Worm (Caenorhabditis elegans) whole organism, L2 larva: ENCODE results near the gene F52E1.9.

Source experiments
- F13H6.1 ChIP-seq: sonication (generic microtip); optimal IDR thresholded peaks from 2 replicates; lab custom pipeline; 2016; ENCODE audit warnings: missing genetic modification characterization, missing compliant biosample characterization
- Y55F3AM.14 ChIP-seq: fragments of 200-800 bp; sonication (Bioruptor generic); optimal IDR thresholded peaks from 2 replicates; lab custom pipeline; 2018; ENCODE audit warnings: mild to moderate bottlenecking, missing genetic modification characterization, missing compliant biosample characterization
- ZK546.5 ChIP-seq: sonication (generic microtip); optimal IDR thresholded peaks from 2 replicates; lab custom pipeline; 2017; ENCODE audit warnings: missing biosample characterization, missing genetic modification characterization
- aly-2 ChIP-seq: fragments of 150-350 bp; optimal IDR thresholded peaks from 2 replicates; lab custom pipeline; 2014; ENCODE audit warnings: missing biosample characterization, missing genetic modification characterization
- ama-1 ChIP-seq: fragments of 150-350 bp; optimal IDR thresholded peaks from 2 replicates; lab custom pipeline; 2018; ENCODE audit warnings: inconsistent platforms
- ceh-82 ChIP-seq: fragments of 150-350 bp; optimal IDR thresholded peaks from 2 replicates; lab custom pipeline; 2014; ENCODE audit warnings: missing biosample characterization, missing genetic modification characterization
- crh-2 ChIP-seq: sonication (generic microtip); optimal IDR thresholded peaks from 2 replicates; lab custom pipeline; 2017; ENCODE audit warnings: missing biosample characterization, missing genetic modification characterization
- dmd-4 ChIP-seq: sonication (generic microtip); optimal IDR thresholded peaks from 2 replicates; lab custom pipeline; 2017; ENCODE audit warnings: missing biosample characterization, missing genetic modification characterization
- egl-27 ChIP-seq: sonication (generic microtip); optimal IDR thresholded peaks from 3 replicates; lab custom pipeline; 2017; ENCODE audit warnings: missing biosample characterization, missing genetic modification reagents, missing genetic modification characterization
- elt-1 ChIP-seq: fragments of 150-350 bp; optimal IDR thresholded peaks from 2 replicates; lab custom pipeline; 2014; ENCODE audit warnings: missing biosample characterization, missing genetic modification characterization
- elt-3 ChIP-seq: sonication (generic microtip); optimal IDR thresholded peaks from 2 replicates; lab custom pipeline; 2017; ENCODE audit warnings: missing biosample characterization, missing genetic modification characterization
- fos-1 ChIP-seq: fragments of 150-350 bp; optimal IDR thresholded peaks from 2 replicates; lab custom pipeline; 2014; ENCODE audit warnings: missing biosample characterization, missing genetic modification characterization
- lin-11 ChIP-seq: fragments of 150-350 bp; sonication (generic microtip); optimal IDR thresholded peaks from 2 replicates; lab custom pipeline; 2014; ENCODE audit warnings: missing biosample characterization, missing genetic modification characterization, inconsistent platforms, mixed read lengths
- lin-13 ChIP-seq: fragments of 150-350 bp; optimal IDR thresholded peaks from 2 replicates; lab custom pipeline; 2014; ENCODE audit warnings: missing biosample characterization, missing genetic modification reagents, missing genetic modification characterization
- mab-5 ChIP-seq: fragments of 150-350 bp; optimal IDR thresholded peaks from 2 replicates; lab custom pipeline; 2014; ENCODE audit warnings: missing biosample characterization, missing genetic modification characterization
- nhr-10 ChIP-seq: sonication (generic microtip); optimal IDR thresholded peaks from 2 replicates; lab custom pipeline; 2017; ENCODE audit warnings: missing biosample characterization, missing genetic modification characterization
- nhr-12 ChIP-seq: fragments of 150-350 bp; optimal IDR thresholded peaks from 2 replicates; lab custom pipeline; 2014; ENCODE audit warnings: missing biosample characterization, missing genetic modification characterization
- nhr-129 ChIP-seq: fragments of 150-350 bp; optimal IDR thresholded peaks from 2 replicates; lab custom pipeline; 2014; ENCODE audit warnings: missing biosample characterization, missing genetic modification characterization
- nhr-21 ChIP-seq: fragments of 150-350 bp; optimal IDR thresholded peaks from 2 replicates; lab custom pipeline; 2014; ENCODE audit warnings: missing biosample characterization, missing genetic modification characterization
- nhr-23 ChIP-seq: fragments of 150-350 bp; optimal IDR thresholded peaks from 2 replicates; lab custom pipeline; 2014; ENCODE audit warnings: missing biosample characterization, missing genetic modification reagents, missing genetic modification characterization
- nhr-25 ChIP-seq: fragments of 150-350 bp; sonication (generic microtip); optimal IDR thresholded peaks from 3 replicates; lab custom pipeline; 2014; ENCODE audit warnings: missing biosample characterization, missing genetic modification characterization
- peb-1 ChIP-seq: fragments of 150-350 bp; optimal IDR thresholded peaks from 2 replicates; lab custom pipeline; 2014; ENCODE audit warnings: missing biosample characterization, missing genetic modification characterization
- skn-1 ChIP-seq: sonication (generic microtip); optimal IDR thresholded peaks from 2 replicates; lab custom pipeline; 2017; ENCODE audit warnings: missing biosample characterization, missing genetic modification characterization
- sma-3 ChIP-seq: sonication (generic microtip); optimal IDR thresholded peaks from 2 replicates; lab custom pipeline; 2016; ENCODE audit warnings: missing genetic modification reagents, missing genetic modification characterization, missing compliant biosample characterization
- sma-9 ChIP-seq, 2 experiments: fragments of 150-350 bp in 1 of 2; sonication (generic microtip) in 1 of 2; optimal IDR thresholded peaks; 2 replicates each; lab custom pipeline; 2014 to 2016; ENCODE audit warnings: missing genetic modification characterization in 2 of 2, mild to moderate bottlenecking in 1 of 2, missing biosample characterization in 1 of 2, missing compliant biosample characterization in 1 of 2, missing genetic modification reagents in 1 of 2, moderate library complexity in 1 of 2
- snpc-4 ChIP-seq: fragments of 150-350 bp; optimal IDR thresholded peaks from 2 replicates; lab custom pipeline; 2014; ENCODE audit warnings: missing biosample characterization, missing genetic modification characterization

F52E1.9 gene

DNA sequence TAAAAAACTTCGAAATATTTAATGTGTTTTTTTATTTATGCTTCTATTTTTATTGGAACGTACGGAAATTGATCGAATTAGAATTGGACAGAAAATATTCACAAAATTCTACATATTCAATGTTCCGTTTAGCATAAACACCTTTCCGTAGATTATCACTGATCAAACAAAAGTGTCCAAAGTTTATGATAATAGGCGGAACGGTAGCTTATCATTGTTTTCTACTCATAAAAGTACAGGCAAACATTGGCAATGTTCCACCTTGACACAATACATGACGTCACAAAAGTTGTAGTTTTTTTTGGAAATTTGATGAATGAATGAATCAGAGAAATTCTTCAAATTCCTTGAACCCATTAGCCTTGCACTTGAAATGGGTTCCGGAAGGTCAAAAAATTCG, 1.4 kb upstream of the F52E1.9 start:
- TF ChIP-seq fos-1 (peak; percentile 10), nhr-129 (tag; lab: Kevin White, UChicago) (no peak), snpc-4 (tag; lab: Kevin White, UChicago) (no peak)

DNA sequence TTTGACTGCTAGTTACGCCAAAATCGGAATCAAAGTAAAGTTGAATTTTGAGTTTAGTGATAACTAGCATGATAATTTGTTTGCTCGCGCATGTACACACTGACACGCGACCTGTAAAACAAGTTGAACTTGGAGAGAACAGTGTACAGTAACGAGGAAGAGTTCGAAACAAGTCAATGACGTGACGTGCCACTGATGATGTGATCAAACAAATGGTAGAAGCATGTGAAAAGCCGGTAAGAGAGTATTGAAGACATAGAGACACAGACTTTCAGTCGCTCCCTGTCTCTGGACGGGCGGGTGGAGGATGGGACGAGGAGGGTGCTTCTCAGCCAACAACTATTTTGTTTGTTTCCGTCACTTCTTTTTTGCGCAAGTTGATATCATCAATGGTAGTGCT, 683 bp upstream of the F52E1.9 start:
- TF ChIP-seq lin-13 (GFP tag; lab: Kevin White, UChicago) (no peak), ama-1 (lab: Kevin White, UChicago) (no peak), aly-2 (tag; lab: Kevin White, UChicago) (no peak), elt-1 (tag; lab: Kevin White, UChicago) (no peak), peb-1 (no peak), lin-11 (tag; lab: Kevin White, UChicago) (no peak), nhr-21 (tag; lab: Kevin White, UChicago) (peak; percentile 2), F13H6.1 (tag; lab: Kevin White, UChicago) (peak; percentile 60)

DNA sequence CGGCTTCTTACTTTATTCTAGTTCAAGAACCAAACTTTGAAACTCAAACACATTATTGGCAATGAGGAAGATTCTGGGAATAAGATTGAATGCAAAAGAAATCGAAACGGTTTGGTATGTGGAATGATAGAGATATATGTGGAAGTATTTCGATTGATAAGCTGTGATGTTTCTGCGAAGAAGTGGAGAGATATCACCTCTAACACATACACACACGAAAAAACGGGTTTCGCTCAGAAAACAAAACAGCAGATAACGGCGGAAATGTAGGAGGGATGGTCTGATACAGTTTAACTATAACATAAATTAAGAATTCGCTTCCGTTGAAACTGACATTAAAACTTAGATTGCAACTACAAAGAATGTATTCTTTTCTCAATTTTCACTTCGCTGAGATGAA, 1.2 kb downstream of the F52E1.9 start:
- TF ChIP-seq nhr-12 (no peak), nhr-21 (tag; lab: Kevin White, UChicago) (peak; percentile 20), sma-3 (GFP tag; lab: Kevin White, UChicago) (no peak), nhr-10 (tag; lab: Kevin White, UChicago) (no peak)

DNA sequence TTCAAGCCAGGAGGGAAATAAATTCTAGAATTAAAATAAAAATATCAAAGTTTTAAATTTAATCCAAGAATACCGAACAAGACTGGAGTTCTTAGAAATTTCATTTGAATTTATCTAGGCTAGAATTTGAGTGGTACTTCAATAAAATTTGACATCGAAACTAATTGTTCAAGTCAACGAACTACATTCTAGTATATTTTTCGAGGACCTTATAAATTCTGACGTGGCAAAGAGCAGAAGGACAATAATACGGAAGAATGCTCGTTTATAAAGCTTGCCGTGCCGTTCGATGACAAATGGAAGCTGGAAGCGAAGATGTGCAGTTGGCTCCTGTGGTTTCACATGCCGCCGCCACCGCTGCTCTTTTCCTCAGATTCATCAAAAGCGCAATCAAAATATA, 1.7 kb downstream of the F52E1.9 start:
- TF ChIP-seq elt-3 (tag; lab: Kevin White, UChicago) (no peak), nhr-12 (no peak)

DNA sequence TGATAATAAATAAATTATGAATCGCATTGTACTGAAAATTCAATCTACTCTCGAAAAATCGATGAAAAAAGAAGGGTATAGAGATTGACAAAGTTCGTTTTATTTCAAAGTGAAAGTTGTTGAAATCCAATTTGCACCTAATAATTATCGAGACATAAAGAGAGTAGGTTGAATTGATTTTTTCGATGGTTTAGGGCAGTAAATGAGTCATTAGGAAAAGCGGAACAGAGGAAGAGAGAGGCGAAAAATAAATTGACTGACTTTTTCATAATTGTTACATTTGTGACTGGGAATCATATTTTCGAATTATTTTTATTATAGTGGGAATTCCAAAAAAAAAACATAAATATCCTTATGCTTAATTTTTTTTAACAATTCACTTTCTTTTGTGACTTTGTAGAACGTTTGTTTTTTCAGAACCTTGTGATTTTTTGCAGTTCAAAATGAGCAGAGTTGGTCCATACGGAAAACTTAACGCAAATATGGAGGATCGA, 8.1 kb downstream of the F52E1.9 start, which contains the start of the genes pho-6 and F52E1.3:
Gene pho-6, minus strand, starts transcription at position 101 of the 494 bp plus-strand sequence.
Gene F52E1.3, plus strand, starts transcription at position 444 of the 494 bp plus-strand sequence.
- no peak for TF ChIP-seq nhr-23 (tag; lab: Kevin White, UChicago)

DNA sequence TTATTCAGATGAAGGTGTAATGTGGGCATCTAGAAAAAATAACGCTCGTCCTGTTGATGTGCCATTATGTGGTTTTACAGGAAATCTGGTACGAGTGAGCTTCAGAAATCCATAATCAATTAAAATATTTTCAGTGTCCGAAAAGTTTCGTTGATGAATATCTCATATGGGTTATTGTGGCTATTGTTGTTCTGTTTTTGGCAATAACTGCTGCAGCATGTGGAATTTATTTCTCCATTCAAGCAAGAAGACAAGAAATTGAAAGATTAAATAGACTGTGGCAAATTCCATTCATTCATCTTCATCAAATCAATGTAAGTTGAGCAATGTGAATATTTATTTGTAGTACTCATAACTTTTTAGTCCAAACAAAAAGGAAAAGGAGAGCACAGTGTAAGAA, 13.2 kb downstream of the F52E1.9 start:
- TF ChIP-seq F13H6.1 (tag; lab: Kevin White, UChicago), result no peak

DNA sequence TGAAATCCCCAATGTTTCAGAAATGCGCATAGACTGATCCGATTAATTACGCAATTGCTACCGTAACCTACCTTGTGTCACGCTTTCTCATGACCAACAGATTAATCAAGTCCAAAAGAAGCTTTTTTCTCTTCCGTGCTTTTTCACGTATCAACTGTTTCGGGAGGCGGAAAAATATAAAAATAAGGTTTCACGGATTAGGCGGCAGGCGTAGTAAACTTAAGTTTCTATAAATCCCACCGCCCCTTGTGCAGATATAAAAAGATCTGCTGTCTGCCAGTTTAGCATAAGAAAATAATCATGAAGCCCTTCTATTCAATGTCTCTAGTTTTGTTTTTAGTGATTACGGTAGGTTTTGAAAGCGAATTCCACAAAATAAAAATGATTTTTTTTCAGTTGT, 15.4 kb downstream of the F52E1.9 start, which contains the start of gene gcy-7:
Gene gcy-7, plus strand, starts transcription at position 301 of the 400 bp plus-strand sequence.
- TF ChIP-seq F13H6.1 (tag; lab: Kevin White, UChicago), result no peak
- TF ChIP-seq ZK546.5 (tag; lab: Kevin White, UChicago), result no peak
- TF ChIP-seq Y55F3AM.14 (GFP tag; lab: Kevin White, UChicago), result no peak
- TF ChIP-seq nhr-25 (tag; lab: Kevin White, UChicago), result no peak
- TF ChIP-seq lin-11 (tag; lab: Kevin White, UChicago), result no peak
- TF ChIP-seq nhr-12, result no peak
- no peak for TF ChIP-seq mab-5 (tag; lab: Kevin White, UChicago)
- no peak for TF ChIP-seq ceh-82 (tag; lab: Kevin White, UChicago)
- no peak for TF ChIP-seq crh-2 (tag; lab: Kevin White, UChicago)
- TF ChIP-seq nhr-10 (tag; lab: Kevin White, UChicago), result no peak
- TF ChIP-seq skn-1, result no peak
- no peak for TF ChIP-seq egl-27 (tag; lab: Kevin White, UChicago)
- TF ChIP-seq nhr-23 (tag; lab: Kevin White, UChicago), result no peak
- TF ChIP-seq elt-1 (tag; lab: Kevin White, UChicago), result no peak
- no peak for TF ChIP-seq ama-1 (lab: Kevin White, UChicago)
- no peak for TF ChIP-seq fos-1
- TF ChIP-seq dmd-4 (tag; lab: Kevin White, UChicago), result no peak
- TF ChIP-seq aly-2 (tag; lab: Kevin White, UChicago), result no peak
- TF ChIP-seq, all 48 proteins: peak for 0

DNA sequence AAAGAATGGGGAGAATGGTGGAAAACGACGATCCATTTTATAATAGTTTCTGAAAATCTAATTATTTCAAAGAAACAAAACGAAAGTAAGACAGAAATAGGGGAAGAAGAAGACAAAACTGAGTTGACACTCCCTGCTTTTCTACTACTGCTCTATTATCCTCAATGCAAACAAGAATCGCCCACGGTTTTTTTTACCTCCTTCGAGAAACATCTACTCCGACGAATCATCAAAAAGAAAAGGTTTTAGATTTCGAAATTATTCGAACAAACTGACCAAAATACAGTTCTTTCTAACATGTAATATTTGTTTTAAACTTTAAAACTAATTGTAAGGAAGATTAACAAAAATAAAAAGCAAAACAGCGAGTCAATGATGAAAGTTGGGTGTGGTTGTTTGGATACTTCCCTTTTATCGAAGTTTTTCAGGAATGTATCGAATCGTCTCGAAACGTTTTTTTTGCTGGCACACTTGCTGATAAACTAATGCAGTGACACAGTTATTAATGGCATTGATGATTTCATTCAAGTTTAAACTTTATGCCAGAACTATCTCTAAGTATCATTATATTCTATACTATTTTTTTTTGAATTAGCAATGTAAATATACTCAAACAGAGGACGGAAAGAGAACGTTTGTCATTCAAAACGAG, 16.5 kb downstream of the F52E1.9 start, which contains the start of gene hsp-17:
Gene hsp-17, minus strand, starts transcription at position 51 of the 652 bp plus-strand sequence.
- TF ChIP-seq sma-9 (GFP tag; optimal IDR thresholded peaks at IDR 0.05; lab: Kevin White, UChicago), result peak; percentile 30
- TF ChIP-seq sma-9 (tag; optimal IDR thresholded peaks at IDR 0.05; lab: Kevin White, UChicago), result no peak
- TF ChIP-seq mab-5 (tag; lab: Kevin White, UChicago), result no peak
- peak; percentile 65 for TF ChIP-seq fos-1
- TF ChIP-seq elt-3 (tag; lab: Kevin White, UChicago), result no peak
- TF ChIP-seq, all 48 proteins: peak for 2
